Fruit fly (Drosophila melanogaster) whole organism, embryonic: ENCODE results near the gene Elo68alpha.

Source experiments
- Atf3 ChIP-seq: fragments of 200-800 bp; sonication (Bioruptor generic); optimal IDR thresholded peaks from 3 replicates; lab custom pipeline; 2016; ENCODE audit warnings: missing biosample characterization, missing genetic modification characterization
- CG10209 ChIP-seq: fragments of 200-800 bp; sonication (Bioruptor generic); optimal IDR thresholded peaks from 3 replicates; lab custom pipeline; 2017; ENCODE audit warnings: missing biosample characterization, mild to moderate bottlenecking, missing genetic modification characterization, missing genetic modification reagents
- CG10321 ChIP-seq: fragments of 200-800 bp; sonication (Bioruptor generic); IDR thresholded peaks from 2 replicates; pipeline ENCODE4 v1.3.6; 2022; ENCODE audit warnings: missing biosample characterization, missing genetic modification characterization
- CG12104 ChIP-seq: fragments of 200-800 bp; sonication (Bioruptor generic); optimal IDR thresholded peaks from 3 replicates; lab custom pipeline; 2016; ENCODE audit warnings: missing biosample characterization, missing genetic modification characterization
- CG1233 ChIP-seq: fragments of 200-800 bp; sonication (Bioruptor generic); optimal IDR thresholded peaks from 4 replicates; lab custom pipeline; 2018; ENCODE audit warnings: missing biosample characterization, mild to moderate bottlenecking, missing genetic modification characterization
- CG14965 ChIP-seq: fragments of 200-800 bp; sonication (Bioruptor generic); optimal IDR thresholded peaks from 2 replicates; lab custom pipeline; 2016; ENCODE audit warnings: missing biosample characterization, missing genetic modification characterization, borderline replicate concordance
- CG15479 ChIP-seq: fragments of 200-800 bp; sonication (Bioruptor generic); optimal IDR thresholded peaks from 3 replicates; lab custom pipeline; 2019; ENCODE audit warnings: missing biosample characterization, mild to moderate bottlenecking, missing genetic modification characterization, moderate library complexity
- CG16863 ChIP-seq: fragments of 200-800 bp; sonication (Bioruptor generic); optimal IDR thresholded peaks from 3 replicates; lab custom pipeline; 2016; ENCODE audit warnings: missing biosample characterization, missing genetic modification characterization
- CG17359 ChIP-seq: fragments of 200-800 bp; sonication (Bioruptor generic); optimal IDR thresholded peaks from 3 replicates; lab custom pipeline; 2018; ENCODE audit warnings: missing biosample characterization, mild to moderate bottlenecking, missing genetic modification characterization, moderate library complexity
- CG3163 ChIP-seq: fragments of 200-800 bp; sonication (Bioruptor generic); optimal IDR thresholded peaks from 3 replicates; lab custom pipeline; 2016; ENCODE audit warnings: missing biosample characterization, missing genetic modification characterization
- CG32772 ChIP-seq: fragments of 200-800 bp; sonication (Bioruptor generic); IDR thresholded peaks from 2 replicates; pipeline ENCODE4 v1.3.6; 2022; ENCODE audit warnings: missing biosample characterization, missing genetic modification characterization
- CG3407 ChIP-seq: fragments of 200-800 bp; sonication (Bioruptor generic); optimal IDR thresholded peaks from 2 replicates; lab custom pipeline; 2018; ENCODE audit warnings: missing biosample characterization, mild to moderate bottlenecking, missing genetic modification characterization
- CG6654 ChIP-seq: fragments of 200-800 bp; sonication (Bioruptor generic); optimal IDR thresholded peaks from 2 replicates; lab custom pipeline; 2017; ENCODE audit warnings: missing biosample characterization, mild to moderate bottlenecking, missing genetic modification characterization
- CG7928 ChIP-seq: fragments of 200-800 bp; sonication (Bioruptor generic); optimal IDR thresholded peaks from 2 replicates; lab custom pipeline; 2017; ENCODE audit warnings: missing biosample characterization, mild to moderate bottlenecking, missing genetic modification characterization
- CG8478 ChIP-seq: fragments of >200 bp; optimal IDR thresholded peaks from 2 replicates; lab custom pipeline; 2018
- CG8765 ChIP-seq: fragments of 200-800 bp; sonication (Bioruptor generic); IDR thresholded peaks from 2 replicates; pipeline ENCODE4 v1.3.6; 2022; ENCODE audit warnings: missing biosample characterization, missing genetic modification characterization
- CG9215 ChIP-seq: fragments of 200-800 bp; sonication (Bioruptor generic); IDR thresholded peaks from 2 replicates; pipeline ENCODE4 v1.3.6; 2022; ENCODE audit warnings: missing biosample characterization, missing genetic modification characterization
- Camta ChIP-seq: fragments of 200-800 bp; sonication (Bioruptor generic); optimal IDR thresholded peaks from 2 replicates; lab custom pipeline; 2016; ENCODE audit warnings: missing biosample characterization, missing genetic modification characterization
- Drgx ChIP-seq: fragments of 200-800 bp; sonication (Bioruptor generic); IDR thresholded peaks from 2 replicates; pipeline ENCODE4 v1.3.6; 2022; ENCODE audit warnings: missing biosample characterization, missing genetic modification characterization
- Eip74EF ChIP-seq, 2 experiments: fragments of 200-800 bp in 1 of 2; fragments of >200 bp in 1 of 2; sonication (Bioruptor generic) in 1 of 2; optimal IDR thresholded peaks; 2 replicates each; lab custom pipeline; 2017 to 2019; ENCODE audit warnings: missing biosample characterization in 2 of 2, missing genetic modification characterization in 2 of 2, mild to moderate bottlenecking in 1 of 2, moderate library complexity in 1 of 2
- Fer1 ChIP-seq: fragments of 200-800 bp; sonication (Bioruptor generic); optimal IDR thresholded peaks from 2 replicates; lab custom pipeline; 2017; ENCODE audit warnings: missing biosample characterization, mild to moderate bottlenecking, missing genetic modification characterization
- Hey ChIP-seq: fragments of 200-800 bp; sonication (Bioruptor generic); optimal IDR thresholded peaks from 3 replicates; lab custom pipeline; 2018; ENCODE audit warnings: missing biosample characterization, mild to moderate bottlenecking, missing genetic modification characterization
- Nf-YC ChIP-seq: fragments of 200-800 bp; optimal IDR thresholded peaks from 3 replicates; lab custom pipeline; 2019; ENCODE audit warnings: missing biosample characterization, mild to moderate bottlenecking, missing genetic modification characterization, moderate library complexity
- Pdp1 ChIP-seq, 2 experiments: fragments of 200-800 bp; sonication (Bioruptor generic); optimal IDR thresholded peaks; 3 replicates each; lab custom pipeline; 2016; ENCODE audit warnings: missing biosample characterization in 2 of 2, missing genetic modification characterization in 2 of 2, mild to moderate bottlenecking in 1 of 2, moderate library complexity in 1 of 2
- Sin3A ChIP-seq: fragments of >200 bp; optimal IDR thresholded peaks from 2 replicates; lab custom pipeline; 2018
- Sry-β ChIP-seq: fragments of 200-800 bp; sonication (Bioruptor generic); optimal IDR thresholded peaks from 2 replicates; lab custom pipeline; 2018; ENCODE audit warnings: missing biosample characterization, mild to moderate bottlenecking, missing genetic modification characterization, moderate library complexity
- Usf ChIP-seq: fragments of 200-800 bp; sonication (Bioruptor generic); optimal IDR thresholded peaks from 2 replicates; lab custom pipeline; 2017; ENCODE audit warnings: missing genotype, missing biosample characterization, missing genetic modification characterization
- ab ChIP-seq: fragments of 200-800 bp; sonication (Bioruptor generic); optimal IDR thresholded peaks from 2 replicates; lab custom pipeline; 2016; ENCODE audit warnings: missing biosample characterization, missing genetic modification characterization
- abd-A ChIP-seq: fragments of 200-800 bp; sonication (Bioruptor generic); optimal IDR thresholded peaks from 3 replicates; lab custom pipeline; 2019; ENCODE audit warnings: missing biosample characterization, mild to moderate bottlenecking, missing genetic modification characterization, moderate library complexity
- az2 ChIP-seq: fragments of 200-800 bp; sonication (Bioruptor generic); optimal IDR thresholded peaks from 3 replicates; lab custom pipeline; 2016; ENCODE audit warnings: missing biosample characterization, missing genetic modification characterization
- br ChIP-seq: fragments of >200 bp; optimal IDR thresholded peaks from 2 replicates; lab custom pipeline; 2017
- cg ChIP-seq: fragments of 200-800 bp; sonication (Bioruptor generic); optimal IDR thresholded peaks from 3 replicates; lab custom pipeline; 2019; ENCODE audit warnings: missing biosample characterization, mild to moderate bottlenecking, missing genetic modification characterization, moderate library complexity
- chm ChIP-seq: fragments of 200-800 bp; sonication (Bioruptor generic); IDR thresholded peaks from 2 replicates; pipeline ENCODE4 v1.3.6; 2022; ENCODE audit warnings: missing biosample characterization, missing genetic modification characterization
- dmrt11E ChIP-seq: fragments of 200-800 bp; sonication (Bioruptor generic); optimal IDR thresholded peaks from 3 replicates; lab custom pipeline; 2018; ENCODE audit warnings: missing biosample characterization, mild to moderate bottlenecking, missing genetic modification characterization, moderate library complexity
- dmrt99B ChIP-seq: fragments of 200-800 bp; sonication (Bioruptor generic); optimal IDR thresholded peaks from 2 replicates; lab custom pipeline; 2018; ENCODE audit warnings: missing biosample characterization, mild to moderate bottlenecking, missing genetic modification characterization, moderate library complexity
- ems ChIP-seq: fragments of 200-800 bp; sonication (Bioruptor generic); optimal IDR thresholded peaks from 3 replicates; lab custom pipeline; 2016; ENCODE audit warnings: missing biosample characterization, missing genetic modification characterization
- gfzf ChIP-seq: fragments of 200-800 bp; sonication (Bioruptor generic); optimal IDR thresholded peaks from 2 replicates; lab custom pipeline; 2016; ENCODE audit warnings: missing biosample characterization, mild to moderate bottlenecking, missing genetic modification characterization, moderate library complexity
- h ChIP-seq: fragments of >200 bp; optimal IDR thresholded peaks from 2 replicates; lab custom pipeline; 2017
- klu ChIP-seq: fragments of 200-800 bp; sonication (Bioruptor generic); IDR thresholded peaks from 2 replicates; pipeline ENCODE4 v1.3.6; 2022; ENCODE audit warnings: missing biosample characterization, missing genetic modification characterization
- pita ChIP-seq: fragments of 200-800 bp; sonication (Bioruptor generic); optimal IDR thresholded peaks from 2 replicates; lab custom pipeline; 2017; ENCODE audit warnings: missing biosample characterization, mild to moderate bottlenecking, missing genetic modification characterization
- pros ChIP-seq: fragments of 200-800 bp; sonication (Bioruptor generic); optimal IDR thresholded peaks from 3 replicates; lab custom pipeline; 2019; ENCODE audit warnings: missing biosample characterization, mild to moderate bottlenecking, missing genetic modification characterization, moderate library complexity
- ranshi ChIP-seq: fragments of 200-800 bp; sonication (Bioruptor generic); IDR thresholded peaks from 2 replicates; pipeline ENCODE4 v1.3.6; 2022; ENCODE audit warnings: missing biosample characterization, missing genetic modification characterization
- sisA ChIP-seq: fragments of 200-800 bp; sonication (Bioruptor generic); IDR thresholded peaks from 2 replicates; pipeline ENCODE4 v1.3.6; 2022; ENCODE audit warnings: missing biosample characterization, missing genetic modification characterization
- sna ChIP-seq: fragments of 200-800 bp; sonication (Bioruptor generic); IDR thresholded peaks from 2 replicates; pipeline ENCODE4 v1.3.6; 2022; ENCODE audit warnings: missing biosample characterization, missing genetic modification characterization; ENCODE audit not compliant: partially characterized antibody
- tll ChIP-seq, 2 experiments: fragments of 200-800 bp in 1 of 2; fragments of >200 bp in 1 of 2; sonication (Bioruptor generic) in 1 of 2; optimal IDR thresholded peaks; 2 replicates each; lab custom pipeline; 2017 to 2019; ENCODE audit warnings: missing biosample characterization in 2 of 2, missing genetic modification characterization in 2 of 2, mild to moderate bottlenecking in 1 of 2, moderate library complexity in 1 of 2
- trh ChIP-seq: fragments of 200-800 bp; sonication (Bioruptor generic); optimal IDR thresholded peaks from 2 replicates; lab custom pipeline; 2016; ENCODE audit warnings: missing biosample characterization, missing genetic modification characterization
- tx ChIP-seq: fragments of 200-800 bp; sonication (Bioruptor generic); optimal IDR thresholded peaks from 2 replicates; lab custom pipeline; 2016; ENCODE audit warnings: missing biosample characterization, missing genetic modification characterization
- vfl ChIP-seq: fragments of 200-800 bp; sonication (Bioruptor generic); optimal IDR thresholded peaks from 2 replicates; lab custom pipeline; 2016; ENCODE audit warnings: missing biosample characterization, missing genetic modification characterization
- wek ChIP-seq: fragments of 200-800 bp; sonication (Bioruptor generic); optimal IDR thresholded peaks from 3 replicates; lab custom pipeline; 2018; ENCODE audit warnings: missing biosample characterization, mild to moderate bottlenecking, missing genetic modification characterization, moderate library complexity
- wor ChIP-seq: fragments of 200-800 bp; sonication (Bioruptor generic); IDR thresholded peaks from 2 replicates; pipeline ENCODE4 v1.3.6; 2022; ENCODE audit warnings: missing biosample characterization, missing genetic modification characterization

The Elo68alpha gene

dm6 chr3L:11097982-11098663 is 4.7 kb downstream of the Elo68alpha start, which contains the start of the genes Irbp18 and APP-BP1 (continued):
- TF ChIP-seq sisA (GFP tag; lab: Robert Waterston, UW) (peak; percentile 84), abd-A (tag; lab: Kevin White, UChicago) (no peak), CG32772 (GFP tag; lab: Robert Waterston, UW) (peak; percentile 86), Hey (tag; lab: Kevin White, UChicago) (peak; percentile 69), klu (GFP tag; lab: Robert Waterston, UW) (peak; percentile 80; the same call in 1 of the 2 replicates), cg (GFP tag; lab: Kevin White, UChicago) (peak; percentile 22), dmrt11E (tag; lab: Kevin White, UChicago) (peak; percentile 86), Atf3 (GFP tag; lab: Kevin White, UChicago) (peak; percentile 93), tx (GFP tag; lab: Kevin White, UChicago) (peak; percentile 92), Sry-β (GFP tag; lab: Kevin White, UChicago) (peak; percentile 37), Eip74EF (GFP tag; optimal IDR thresholded peaks at IDR 0.05; lab: Kevin White, UChicago) (peak in 1 of 2 experiments; percentile 84), h (lab: Kevin White, UChicago) (no peak), Pdp1 (GFP tag; optimal IDR thresholded peaks at IDR 0.05; lab: Kevin White, UChicago) (peak; percentile 92 to 96), CG3407 (peak; percentile 84), dmrt99B (peak; percentile 91), CG17359 (tag; lab: Kevin White, UChicago) (peak; percentile 93), CG8765 (peak; percentile 67), Fer1 (GFP tag; lab: Kevin White, UChicago) (peak; percentile 94), CG10209 (GFP tag; lab: Kevin White, UChicago) (peak; percentile 96), br (lab: Kevin White, UChicago) (no peak), CG9215 (peak; percentile 86), CG1233 (peak; percentile 94), ems (peak; percentile 96), CG12104 (GFP tag; lab: Kevin White, UChicago) (peak; percentile 95), pros (no peak), wek (GFP tag; lab: Kevin White, UChicago) (peak; percentile 70), CG7928 (peak; percentile 69), CG6654 (GFP tag; lab: Kevin White, UChicago) (peak; percentile 76), Nf-YC (peak; percentile 82), trh (GFP tag; lab: Kevin White, UChicago) (peak; percentile 91), CG15479 (GFP tag; lab: Kevin White, UChicago) (peak; percentile 73), CG16863 (GFP tag; lab: Kevin White, UChicago) (peak; percentile 94), Camta (peak; percentile 94), tll (GFP tag; optimal IDR thresholded peaks at IDR 0.05; lab: Kevin White, UChicago) (peak in 1 of 2 experiments; percentile 37), wor (peak; percentile 73), az2 (GFP tag; lab: Kevin White, UChicago) (peak; percentile 96), chm (GFP tag; lab: Robert Waterston, UW) (peak; percentile 79), ab (GFP tag; lab: Kevin White, UChicago) (peak; percentile 76), Drgx (GFP tag; lab: Robert Waterston, UW) (peak; percentile 91), CG10321 (GFP tag; lab: Robert Waterston, UW) (peak; percentile 39; the same call in 1 of the 2 replicates), Sin3A (peak; percentile 87), CG14965 (GFP tag; lab: Kevin White, UChicago) (peak; percentile 50), sna (GFP tag; lab: Robert Waterston, UW) (no peak), Usf (peak; percentile 86), gfzf (GFP tag; lab: Kevin White, UChicago) (peak; percentile 23), vfl (peak; percentile 93), CG3163 (GFP tag; lab: Kevin White, UChicago) (peak; percentile 80), CG8478 (no peak), pita (GFP tag; lab: Kevin White, UChicago) (no peak), ranshi (GFP tag; lab: Robert Waterston, UW) (peak; percentile 87)
